Fruit fly (Drosophila melanogaster) whole organism, wandering third instar larva: ENCODE measurements around the gene CG42688.

ENCODE experiments used
- Abd-B ChIP-seq: fragments of >200 bp; optimal IDR thresholded peaks from 2 replicates; lab custom pipeline; 2017; ENCODE audit warnings: missing biosample characterization, missing genetic modification characterization
- CG32264 ChIP-seq: fragments of 200-800 bp; sonication (Bioruptor generic); optimal IDR thresholded peaks from 2 replicates; lab custom pipeline; 2016; ENCODE audit warnings: missing biosample characterization, missing genetic modification characterization
- CG9705 ChIP-seq: fragments of 200-800 bp; sonication (Bioruptor generic); optimal IDR thresholded peaks from 2 replicates; lab custom pipeline; 2018; ENCODE audit warnings: missing biosample characterization, mild to moderate bottlenecking, missing genetic modification characterization
- CrebA ChIP-seq: fragments of 200-800 bp; sonication (Bioruptor generic); optimal IDR thresholded peaks from 2 replicates; lab custom pipeline; 2016; ENCODE audit warnings: missing biosample characterization, mild to moderate bottlenecking, missing genetic modification characterization, borderline replicate concordance
- Dif ChIP-seq: fragments of 200-275, 200-300 bp; sonication (Bioruptor generic); optimal IDR thresholded peaks from 2 replicates; lab custom pipeline; 2018; ENCODE audit warnings: missing biosample characterization, missing genetic modification characterization; ENCODE audit not compliant: partially characterized antibody
- HLH106 ChIP-seq: fragments of 200-800 bp; optimal IDR thresholded peaks from 3 replicates; lab custom pipeline; 2019; ENCODE audit warnings: missing biosample characterization, mild to moderate bottlenecking, missing genetic modification characterization, moderate library complexity
- Hnf4 ChIP-seq: fragments of 200-800 bp; sonication (Bioruptor generic); optimal IDR thresholded peaks from 2 replicates; lab custom pipeline; 2016; ENCODE audit warnings: missing biosample characterization, mild to moderate bottlenecking, missing genetic modification characterization
- Hr78 ChIP-seq: fragments of >200 bp; optimal IDR thresholded peaks from 2 replicates; lab custom pipeline; 2017; ENCODE audit warnings: missing biosample characterization, missing genetic modification characterization
- Hr83 ChIP-seq: fragments of 200-300 bp; sonication (Bioruptor generic); optimal IDR thresholded peaks from 2 replicates; lab custom pipeline; 2016; ENCODE audit warnings: missing biosample characterization, mild to moderate bottlenecking, missing genetic modification characterization, moderate library complexity; ENCODE audit not compliant: poor library complexity, severe bottlenecking
- Jra ChIP-seq: sonication (Bioruptor generic); optimal IDR thresholded peaks from 2 replicates; lab custom pipeline; 2016; ENCODE audit warnings: missing biosample characterization, missing genetic modification characterization
- Mio ChIP-seq: sonication (Bioruptor generic); optimal IDR thresholded peaks from 2 replicates; lab custom pipeline; 2016; ENCODE audit warnings: missing biosample characterization, missing genetic modification characterization
- Myc ChIP-seq: fragments of >200 bp; optimal IDR thresholded peaks from 2 replicates; lab custom pipeline; 2017
- N ChIP-seq: fragments of >200 bp; optimal IDR thresholded peaks from 2 replicates; lab custom pipeline; 2018; ENCODE audit warnings: missing biosample characterization, missing external identifiers, missing genetic modification characterization
- OdsH ChIP-seq: fragments of 200-800 bp; sonication (Bioruptor generic); optimal IDR thresholded peaks from 2 replicates; lab custom pipeline; 2016; ENCODE audit warnings: missing biosample characterization, mild to moderate bottlenecking, missing genetic modification characterization
- Rel ChIP-seq, 2 experiments: fragments of 200-800 bp; sonication (Bioruptor generic) in 1 of 2; optimal IDR thresholded peaks; 2 replicates in 1 of 2; 3 replicates in 1 of 2; lab custom pipeline; 2016 to 2019; ENCODE audit warnings: mild to moderate bottlenecking in 2 of 2, missing biosample characterization in 2 of 2, missing genetic modification characterization in 2 of 2, moderate library complexity in 1 of 2
- Sp1 ChIP-seq: fragments of 200-800 bp; sonication (Bioruptor generic); optimal IDR thresholded peaks from 3 replicates; lab custom pipeline; 2019; ENCODE audit warnings: missing biosample characterization, mild to moderate bottlenecking, missing genetic modification characterization, moderate library complexity
- Vsx2 ChIP-seq: fragments of 200-300, 225-300 bp; sonication (Bioruptor generic); optimal IDR thresholded peaks from 2 replicates; lab custom pipeline; 2018; ENCODE audit warnings: missing biosample characterization, missing genetic modification characterization; ENCODE audit not compliant: partially characterized antibody
- br ChIP-seq: fragments of 200-800 bp; sonication (Bioruptor generic); optimal IDR thresholded peaks from 2 replicates; lab custom pipeline; 2016; ENCODE audit warnings: missing biosample characterization, missing genetic modification characterization
- brk ChIP-seq: fragments of 200-800 bp; sonication (Bioruptor generic); optimal IDR thresholded peaks from 2 replicates; lab custom pipeline; 2016; ENCODE audit warnings: missing biosample characterization, mild to moderate bottlenecking, missing genetic modification characterization
- dl ChIP-seq, 2 experiments: fragments of 175-275, 200-275 bp in 1 of 2; fragments of 200-275 bp in 1 of 2; sonication (Bioruptor generic); optimal IDR thresholded peaks; lab custom pipeline; 2018; ENCODE audit warnings: mild to moderate bottlenecking in 2 of 2, missing biosample characterization in 2 of 2, missing genetic modification characterization in 2 of 2, moderate library complexity in 2 of 2; ENCODE audit not compliant: partially characterized antibody in 2 of 2, insufficient read depth in 1 of 2
- dmrt93B ChIP-seq: fragments of 200-800 bp; sonication (Bioruptor generic); optimal IDR thresholded peaks from 2 replicates; lab custom pipeline; 2018; ENCODE audit warnings: missing biosample characterization, mild to moderate bottlenecking, missing genetic modification characterization
- dsf ChIP-seq: sonication (Bioruptor generic); optimal IDR thresholded peaks from 2 replicates; lab custom pipeline; 2016; ENCODE audit warnings: missing biosample characterization, missing genetic modification characterization, borderline replicate concordance
- ey ChIP-seq: fragments of 200-800 bp; sonication (Bioruptor generic); optimal IDR thresholded peaks from 2 replicates; lab custom pipeline; 2016; ENCODE audit warnings: missing biosample characterization, missing genetic modification characterization
- foxo ChIP-seq, 2 experiments: fragments of 200-800 bp; sonication (Bioruptor generic); optimal IDR thresholded peaks; 2 replicates in 1 of 2; 3 replicates in 1 of 2; lab custom pipeline; 2016 to 2017; ENCODE audit warnings: missing biosample characterization in 2 of 2, missing genetic modification characterization in 2 of 2
- fru ChIP-seq: fragments of 200-800 bp; sonication (Bioruptor generic); optimal IDR thresholded peaks from 3 replicates; lab custom pipeline; 2016; ENCODE audit warnings: missing biosample characterization, mild to moderate bottlenecking, missing genetic modification characterization
- h ChIP-seq: fragments of 200-800 bp; sonication (Bioruptor generic); optimal IDR thresholded peaks from 3 replicates; lab custom pipeline; 2016; ENCODE audit warnings: missing biosample characterization, mild to moderate bottlenecking, missing genetic modification characterization
- jim ChIP-seq: fragments of 175-275, 200-325 bp; sonication (Bioruptor generic); optimal IDR thresholded peaks from 2 replicates; lab custom pipeline; 2016; ENCODE audit warnings: missing biosample characterization, mild to moderate bottlenecking, missing genetic modification characterization
- pan ChIP-seq: fragments of >200 bp; optimal IDR thresholded peaks from 2 replicates; lab custom pipeline; 2017
- psq ChIP-seq: fragments of 200-800 bp; sonication (Bioruptor generic); optimal IDR thresholded peaks from 3 replicates; lab custom pipeline; 2017; ENCODE audit warnings: missing biosample characterization, mild to moderate bottlenecking, missing genetic modification characterization, moderate library complexity
- rgr ChIP-seq: fragments of 200-800 bp; sonication (Bioruptor generic); optimal IDR thresholded peaks from 3 replicates; lab custom pipeline; 2016; ENCODE audit warnings: missing biosample characterization, mild to moderate bottlenecking, missing genetic modification characterization
- sage ChIP-seq: fragments of 200-800 bp; sonication (Bioruptor generic); optimal IDR thresholded peaks from 2 replicates; lab custom pipeline; 2016; ENCODE audit warnings: missing biosample characterization, mild to moderate bottlenecking, missing genetic modification characterization
- sv ChIP-seq: fragments of 200-800 bp; sonication (Bioruptor generic); optimal IDR thresholded peaks from 3 replicates; lab custom pipeline; 2016; ENCODE audit warnings: missing biosample characterization, missing genetic modification characterization
- tai ChIP-seq: sonication (Bioruptor generic); optimal IDR thresholded peaks from 2 replicates; lab custom pipeline; 2016; ENCODE audit warnings: missing biosample characterization, missing genetic modification characterization
- woc ChIP-seq: sonication (Bioruptor generic); optimal IDR thresholded peaks from 2 replicates; lab custom pipeline; 2016; ENCODE audit warnings: missing biosample characterization, mild to moderate bottlenecking, missing genetic modification characterization

Gene CG42688

dm6 chr2L:19158679-19159551 lies 23.7 kb downstream of the CG42688 start:
- no peak for TF ChIP-seq sv (GFP tag; lab: Kevin White, UChicago)
- TF ChIP-seq psq: peak; percentile 29
- no peak for TF ChIP-seq Mio
- TF ChIP-seq CG32264 (GFP tag; lab: Kevin White, UChicago): peak; percentile 51
- peak; percentile 44 for TF ChIP-seq tai
- TF ChIP-seq fru: peak; percentile 59
- TF ChIP-seq rgr (GFP tag; lab: Kevin White, UChicago): peak; percentile 72
- TF ChIP-seq HLH106 (tag; lab: Kevin White, UChicago): peak; percentile 47
- TF ChIP-seq pan (lab: Kevin White, UChicago): no peak
- TF ChIP-seq Sp1 (GFP tag; lab: Kevin White, UChicago): peak; percentile 34
- peak; percentile 57 for TF ChIP-seq h (GFP tag; lab: Kevin White, UChicago)
- TF ChIP-seq jim (GFP tag; lab: Kevin White, UChicago): no peak
- TF ChIP-seq Jra (GFP tag; lab: Kevin White, UChicago): peak; percentile 31
- TF ChIP-seq Vsx2 (GFP tag; lab: Kevin White, UChicago): no peak
- TF ChIP-seq ey (GFP tag; lab: Kevin White, UChicago): peak; percentile 66
- TF ChIP-seq br (GFP tag; lab: Kevin White, UChicago): peak; percentile 61
- TF ChIP-seq OdsH (GFP tag; lab: Kevin White, UChicago): peak; percentile 78
- TF ChIP-seq foxo (GFP tag; optimal IDR thresholded peaks at IDR 0.05; lab: Kevin White, UChicago): peak in 1 of 2 experiments; percentile 69
- peak; percentile 30 for TF ChIP-seq Hnf4 (GFP tag; lab: Kevin White, UChicago)
- TF ChIP-seq woc (GFP tag; lab: Kevin White, UChicago): peak; percentile 17
- TF ChIP-seq dmrt93B (GFP tag; lab: Kevin White, UChicago): peak; percentile 44
- no peak for TF ChIP-seq CG9705
- TF ChIP-seq Rel (GFP tag; optimal IDR thresholded peaks at IDR 0.05; lab: Kevin White, UChicago): no peak
- no peak for TF ChIP-seq Rel (tag; optimal IDR thresholded peaks at IDR 0.05; lab: Kevin White, UChicago)
- TF ChIP-seq N (GFP tag; lab: Kevin White, UChicago): no peak
- TF ChIP-seq Hr83 (GFP tag; lab: Kevin White, UChicago): peak; percentile 19

dm6 chr2L:19158005-19158666 lies 24.5 kb downstream of the CG42688 start:
- peak; percentile 87 for TF ChIP-seq Dif (GFP tag; lab: Kevin White, UChicago)
- TF ChIP-seq Jra (GFP tag; lab: Kevin White, UChicago): no peak
- TF ChIP-seq Hr78 (GFP tag; lab: Kevin White, UChicago): no peak
- no peak for TF ChIP-seq CrebA (GFP tag; lab: Kevin White, UChicago)
- TF ChIP-seq OdsH (GFP tag; lab: Kevin White, UChicago): peak; percentile 52
- TF ChIP-seq br (GFP tag; lab: Kevin White, UChicago): peak; percentile 41
- TF ChIP-seq woc (GFP tag; lab: Kevin White, UChicago): peak; percentile 1
- TF ChIP-seq jim (GFP tag; lab: Kevin White, UChicago): no peak
- TF ChIP-seq brk (GFP tag; lab: Kevin White, UChicago): no peak
- peak; percentile 67 for TF ChIP-seq Sp1 (GFP tag; lab: Kevin White, UChicago)
- TF ChIP-seq dmrt93B (GFP tag; lab: Kevin White, UChicago): no peak
- no peak for TF ChIP-seq ey (GFP tag; lab: Kevin White, UChicago)
- TF ChIP-seq fru: no peak
- TF ChIP-seq sage: no peak
- TF ChIP-seq dl (GFP tag; optimal IDR thresholded peaks at IDR 0.05; lab: Kevin White, UChicago; ENCODE audit: insufficient read depth in 1 of 2, partially characterized antibody in 2 of 2): peak; percentile 73 to 88
- TF ChIP-seq Myc (lab: Kevin White, UChicago): no peak
- no peak for TF ChIP-seq Mio
- TF ChIP-seq h (GFP tag; lab: Kevin White, UChicago): peak; percentile 38
- peak; percentile 50 for TF ChIP-seq tai
- peak; percentile 37 for TF ChIP-seq Hr83 (GFP tag; lab: Kevin White, UChicago)
- TF ChIP-seq Vsx2 (GFP tag; lab: Kevin White, UChicago): peak; percentile 93
- TF ChIP-seq dsf (GFP tag; lab: Kevin White, UChicago): no peak
- peak; percentile 54 for TF ChIP-seq Rel (GFP tag; optimal IDR thresholded peaks at IDR 0.05; lab: Kevin White, UChicago)
- TF ChIP-seq Rel (tag; optimal IDR thresholded peaks at IDR 0.05; lab: Kevin White, UChicago): peak; percentile 50
- no peak for TF ChIP-seq CG9705
- TF ChIP-seq psq: peak; percentile 86
- no peak for TF ChIP-seq sv (GFP tag; lab: Kevin White, UChicago)
- no peak for TF ChIP-seq Hnf4 (GFP tag; lab: Kevin White, UChicago)
- TF ChIP-seq CG32264 (GFP tag; lab: Kevin White, UChicago): peak; percentile 5
- peak; percentile 2 to 10 for TF ChIP-seq foxo (GFP tag; optimal IDR thresholded peaks at IDR 0.05; lab: Kevin White, UChicago)
- TF ChIP-seq Abd-B (GFP tag; lab: Kevin White, UChicago): no peak
- TF ChIP-seq pan (lab: Kevin White, UChicago): no peak
